Fruit fly (Drosophila melanogaster): ENCODE results near the gene CG4440.
A peak's percentile ranks its signal among the peaks of the same experiment; 100 is the strongest.

The CG4440 gene

dm6 chr2L:16307026-16307703, 22.6 kb upstream of the CG4440 start, which contains the start of the genes CG5861 and Syx5 (continued):
- TF ChIP-seq CG7357 (GFP tag; IDR thresholded peaks at IDR 0.05) (0 out of 3 replicates have a peak, but pooled peaks have one; percentile 16), repo (GFP tag; optimal IDR thresholded peaks at IDR 0.05) (no peak), row (GFP tag; IDR thresholded peaks at IDR 0.05) (peak; percentile 86), CG3726 (GFP tag; IDR thresholded peaks at IDR 0.05) (no peak), Ets65A (GFP tag) (peak; percentile 95), HLH3B (GFP tag; IDR thresholded peaks at IDR 0.05) (peak; percentile 40; the same call in 1 of the 2 replicates), CG17802 (tag; optimal IDR thresholded peaks at IDR 0.05) (no peak), z (GFP tag; IDR thresholded peaks at IDR 0.05) (peak; percentile 96), CG4617 (GFP tag; optimal IDR thresholded peaks at IDR 0.05; ENCODE audit: borderline replicate concordance) (peak; percentile 61), slou (GFP tag; optimal IDR thresholded peaks at IDR 0.05) (no peak), CG12104 (GFP tag; optimal IDR thresholded peaks at IDR 0.05) (no peak), CG9817 (tag; optimal IDR thresholded peaks at IDR 0.05) (peak; percentile 59), stwl (tag; optimal IDR thresholded peaks at IDR 0.05) (peak; percentile 67), Dp (GFP tag; optimal IDR thresholded peaks at IDR 0.05) (peak; percentile 35), Ptx1 (GFP tag; IDR thresholded peaks at IDR 0.05) (peak; percentile 64), zfh1 (GFP tag; IDR thresholded peaks at IDR 0.05) (peak; percentile 67; the same call in 1 of the 3 replicates), CG18011 (GFP tag; optimal IDR thresholded peaks at IDR 0.05) (peak; percentile 57), sc (optimal IDR thresholded peaks at IDR 0.05) (no peak), sc (GFP tag; optimal IDR thresholded peaks at IDR 0.05) (no peak), Atf3 (GFP tag; optimal IDR thresholded peaks at IDR 0.05) (no peak), cad (GFP tag; optimal IDR thresholded peaks at IDR 0.05) (no peak), tin (GFP tag; optimal IDR thresholded peaks at IDR 0.05) (peak; percentile 33), ci (GFP tag; IDR thresholded peaks at IDR 0.05) (no peak), CG15479 (GFP tag; optimal IDR thresholded peaks at IDR 0.05) (no peak), fd102C (GFP tag; optimal IDR thresholded peaks at IDR 0.05) (no peak), Hand (GFP tag; optimal IDR thresholded peaks at IDR 0.05) (no peak), CG15073 (GFP tag; optimal IDR thresholded peaks at IDR 0.05) (no peak), CG18764 (GFP tag; optimal IDR thresholded peaks at IDR 0.05) (peak; percentile 29), pros (GFP tag; optimal IDR thresholded peaks at IDR 0.05) (no peak), wdn (GFP tag; IDR thresholded peaks at IDR 0.05) (no peak), Ravus (GFP tag; IDR thresholded peaks at IDR 0.05) (no peak), Optix (GFP tag; IDR thresholded peaks at IDR 0.05) (no peak), CG8944 (GFP tag; optimal IDR thresholded peaks at IDR 0.05) (no peak), CG31224 (GFP tag; IDR thresholded peaks at IDR 0.05) (peak; percentile 39; the same call in 1 of the 2 replicates), CG34376 (GFP tag; optimal IDR thresholded peaks at IDR 0.05) (peak; percentile 75), vvl (GFP tag; IDR thresholded peaks at IDR 0.05) (peak; percentile 63), CG33213 (GFP tag; optimal IDR thresholded peaks at IDR 0.05) (no peak), CG33557 (GFP tag; optimal IDR thresholded peaks at IDR 0.05) (peak; percentile 59), salm (tag; optimal IDR thresholded peaks at IDR 0.05) (peak; percentile 45), HLHmδ (GFP tag; optimal IDR thresholded peaks at IDR 0.05) (no peak), Hsf (GFP tag; optimal IDR thresholded peaks at IDR 0.05) (peak; percentile 30), abd-A (tag; optimal IDR thresholded peaks at IDR 0.05) (no peak), CG8281 (tag; optimal IDR thresholded peaks at IDR 0.05) (no peak), kay (GFP tag; optimal IDR thresholded peaks at IDR 0.05) (peak; percentile 23), CG6272 (GFP tag; IDR thresholded peaks at IDR 0.05) (0 out of 2 replicates have a peak, but pooled peaks have one; percentile 59), CG6683 (GFP tag; optimal IDR thresholded peaks at IDR 0.05) (no peak), CG10565 (GFP tag; optimal IDR thresholded peaks at IDR 0.05) (no peak), esg (GFP tag; conservative IDR thresholded peaks at IDR 0.05) (peak; percentile 44; the same call in 1 of the 2 replicates), Hey (tag; optimal IDR thresholded peaks at IDR 0.05) (no peak), ERR (GFP tag; optimal IDR thresholded peaks at IDR 0.05) (no peak), Gug (GFP tag; IDR thresholded peaks at IDR 0.05) (peak; percentile 60; the same call in 2 of the 4 replicates)
